Worm (Caenorhabditis elegans) whole organism, L4/young adult: Measurements from ENCODE around the gene F23H11.7.

Source experiments
- W03F9.2 ChIP-seq: fragments of 150-350 bp; optimal IDR thresholded peaks from 2 replicates; lab custom pipeline; 2014; ENCODE audit warnings: missing biosample characterization, missing genetic modification characterization
- him-1 ChIP-seq: sonication (generic microtip); optimal IDR thresholded peaks from 2 replicates; lab custom pipeline; 2016; ENCODE audit warnings: missing genotype, missing genetic modification reagents, missing genetic modification characterization, missing compliant biosample characterization

DNA sequence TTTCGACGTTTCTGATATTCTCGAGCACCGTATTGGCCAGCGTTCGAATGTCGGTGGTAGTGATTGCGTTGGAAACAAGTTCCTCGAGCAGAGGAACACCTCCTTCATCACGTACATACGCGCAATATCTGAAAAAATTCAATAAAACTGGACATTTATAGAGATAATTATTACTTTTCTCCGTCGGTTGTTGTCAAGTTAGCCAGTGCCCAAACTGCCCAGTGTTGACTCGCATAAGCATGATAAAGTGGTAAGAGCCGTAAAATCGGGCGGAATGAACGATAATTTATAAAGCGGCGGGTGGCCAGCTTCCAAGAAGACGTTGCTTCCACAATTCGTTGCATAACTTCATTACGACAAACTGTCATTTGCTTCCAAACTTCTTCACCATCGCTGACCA, 35.6 kb downstream of the F23H11.7 start:
- TF ChIP-seq him-1 (tag; lab: Kevin White, UChicago): no peak
- TF ChIP-seq W03F9.2 (tag; lab: Kevin White, UChicago): no peak
